Fruit fly (Drosophila melanogaster) whole organism, embryonic: ENCODE measurements around the gene Arp3.

Experiments used
- ATbp ChIP-seq: fragments of 200-800 bp; sonication (Bioruptor generic); optimal IDR thresholded peaks from 2 replicates; lab custom pipeline; 2017; ENCODE audit warnings: missing biosample characterization, mild to moderate bottlenecking, missing genetic modification characterization, missing genetic modification reagents
- Blimp-1 ChIP-seq: fragments of 200-800 bp; sonication (Bioruptor generic); optimal IDR thresholded peaks from 3 replicates; lab custom pipeline; 2018; ENCODE audit warnings: missing biosample characterization, missing genetic modification characterization, mild to moderate bottlenecking, moderate library complexity, missing genetic modification reagents
- C15 ChIP-seq: fragments of 200-800 bp; sonication (Bioruptor generic); IDR thresholded peaks from 3 replicates; pipeline ENCODE4 v1.3.6; 2022; ENCODE audit warnings: missing biosample characterization, missing genetic modification characterization
- CG10565 ChIP-seq: fragments of 200-800 bp; sonication (Bioruptor generic); optimal IDR thresholded peaks from 3 replicates; lab custom pipeline; 2016; ENCODE audit warnings: missing biosample characterization, mild to moderate bottlenecking, missing genetic modification characterization
- CG11085 ChIP-seq: fragments of 200-800 bp; sonication (Bioruptor generic); IDR thresholded peaks from 2 replicates; pipeline ENCODE4 v1.3.6; 2022; ENCODE audit warnings: missing biosample characterization, missing genetic modification characterization
- CG1602 ChIP-seq: fragments of 200-800 bp; sonication (Bioruptor generic); optimal IDR thresholded peaks from 3 replicates; lab custom pipeline; 2016; ENCODE audit warnings: missing biosample characterization, missing genetic modification characterization
- CG17186 ChIP-seq: fragments of 200-800 bp; sonication (Bioruptor generic); optimal IDR thresholded peaks from 3 replicates; lab custom pipeline; 2017; ENCODE audit warnings: missing biosample characterization, missing genetic modification reagents, missing genetic modification characterization
- CG18476 ChIP-seq: fragments of 200-800 bp; sonication (Bioruptor generic); optimal IDR thresholded peaks from 2 replicates; lab custom pipeline; 2016; ENCODE audit warnings: missing biosample characterization, mild to moderate bottlenecking, missing genetic modification characterization
- CG18619 ChIP-seq: fragments of 200-800 bp; sonication (Bioruptor generic); optimal IDR thresholded peaks from 3 replicates; lab custom pipeline; 2017; ENCODE audit warnings: missing biosample characterization, mild to moderate bottlenecking, missing genetic modification characterization
- CG30403 ChIP-seq: fragments of 200-800 bp; sonication (Bioruptor generic); optimal IDR thresholded peaks from 3 replicates; lab custom pipeline; 2016; ENCODE audit warnings: missing biosample characterization, missing genetic modification characterization
- CG30431 ChIP-seq: fragments of 200-800 bp; sonication (Bioruptor generic); optimal IDR thresholded peaks from 2 replicates; lab custom pipeline; 2017; ENCODE audit warnings: missing biosample characterization, missing genetic modification characterization
- CG3281 ChIP-seq: fragments of 200-800 bp; sonication (Bioruptor generic); optimal IDR thresholded peaks from 3 replicates; lab custom pipeline; 2017; ENCODE audit warnings: missing biosample characterization, mild to moderate bottlenecking, missing genetic modification characterization
- CG3847 ChIP-seq: fragments of 200-800 bp; sonication (Bioruptor generic); IDR thresholded peaks from 2 replicates; pipeline ENCODE4 v1.3.6; 2022; ENCODE audit warnings: missing biosample characterization, missing genetic modification characterization
- CG4854 ChIP-seq: fragments of 200-800 bp; sonication (Bioruptor generic); optimal IDR thresholded peaks from 2 replicates; lab custom pipeline; 2016; ENCODE audit warnings: missing biosample characterization, missing genetic modification characterization, inconsistent platforms
- CG8290 ChIP-seq, 3 experiments: fragments of 200-800 bp; sonication (Bioruptor generic); optimal IDR thresholded peaks; 2 replicates each; lab custom pipeline; 2016 to 2019; ENCODE audit warnings: missing biosample characterization in 3 of 3, missing genetic modification characterization in 3 of 3, mild to moderate bottlenecking in 2 of 3, moderate library complexity in 1 of 3
- CG9817 ChIP-seq: fragments of 200-800 bp; sonication (Bioruptor generic); optimal IDR thresholded peaks from 2 replicates; lab custom pipeline; 2018; ENCODE audit warnings: missing biosample characterization, mild to moderate bottlenecking, missing genetic modification characterization, moderate library complexity
- CG9876 ChIP-seq: fragments of 200-800 bp; sonication (Bioruptor generic); optimal IDR thresholded peaks from 2 replicates; lab custom pipeline; 2016; ENCODE audit warnings: missing biosample characterization, missing genetic modification characterization
- CkIIα-i1 ChIP-seq: fragments of 200-800 bp; sonication (Bioruptor generic); IDR thresholded peaks from 2 replicates; pipeline ENCODE4 v1.3.6; 2022; ENCODE audit warnings: missing biosample characterization, missing genetic modification characterization
- CrebB ChIP-seq: fragments of 200-800 bp; sonication (Bioruptor generic); optimal IDR thresholded peaks from 3 replicates; lab custom pipeline; 2018; ENCODE audit warnings: missing biosample characterization, mild to moderate bottlenecking, missing genetic modification characterization
- Elba2 ChIP-seq: fragments of 200-800 bp; sonication (Bioruptor generic); optimal IDR thresholded peaks from 3 replicates; lab custom pipeline; 2016; ENCODE audit warnings: missing biosample characterization, missing genetic modification characterization
- Ets65A ChIP-seq: fragments of 200-800 bp; sonication (Bioruptor generic); peaks from one replicate; lab custom pipeline; 2016; ENCODE audit warnings: missing biosample characterization, missing genetic modification characterization
- Fer2 ChIP-seq: fragments of 200-800 bp; sonication (Bioruptor generic); optimal IDR thresholded peaks from 2 replicates; lab custom pipeline; 2018; ENCODE audit warnings: missing biosample characterization, mild to moderate bottlenecking, missing genetic modification characterization, moderate library complexity
- H15 ChIP-seq: fragments of 200-800 bp; sonication (Bioruptor generic); IDR thresholded peaks from 3 replicates; pipeline ENCODE4 v1.3.6; 2022; ENCODE audit warnings: missing biosample characterization, missing genetic modification characterization
- HHEX ChIP-seq: fragments of 200-800 bp; sonication (Bioruptor generic); optimal IDR thresholded peaks from 3 replicates; lab custom pipeline; 2017; ENCODE audit warnings: missing biosample characterization, mild to moderate bottlenecking, missing genetic modification characterization, missing genetic modification reagents
- HmgD ChIP-seq: fragments of 200-800 bp; sonication (Bioruptor generic); optimal IDR thresholded peaks from 3 replicates; lab custom pipeline; 2016; ENCODE audit warnings: missing biosample characterization, missing genetic modification characterization
- Jarid2 ChIP-seq: fragments of 200-800 bp; sonication (Bioruptor generic); optimal IDR thresholded peaks from 3 replicates; lab custom pipeline; 2017; ENCODE audit warnings: mild to moderate bottlenecking, missing biosample characterization, missing genetic modification reagents, missing genetic modification characterization
- Nf-YC ChIP-seq: fragments of 200-800 bp; optimal IDR thresholded peaks from 3 replicates; lab custom pipeline; 2019; ENCODE audit warnings: missing biosample characterization, mild to moderate bottlenecking, missing genetic modification characterization, moderate library complexity
- Sox102F ChIP-seq: fragments of 200-800 bp; sonication (Bioruptor generic); optimal IDR thresholded peaks from 2 replicates; lab custom pipeline; 2018; ENCODE audit warnings: missing biosample characterization, mild to moderate bottlenecking, missing genetic modification characterization, moderate library complexity
- Spps ChIP-seq: fragments of 200-800 bp; sonication (Bioruptor generic); optimal IDR thresholded peaks from 2 replicates; lab custom pipeline; 2018; ENCODE audit warnings: missing biosample characterization, mild to moderate bottlenecking, missing genetic modification characterization
- YL-1 ChIP-seq: fragments of 200-800 bp; sonication (Bioruptor generic); optimal IDR thresholded peaks from 3 replicates; lab custom pipeline; 2017; ENCODE audit warnings: missing biosample characterization, mild to moderate bottlenecking, missing genetic modification characterization
- ab ChIP-seq: fragments of 200-800 bp; sonication (Bioruptor generic); optimal IDR thresholded peaks from 2 replicates; lab custom pipeline; 2016; ENCODE audit warnings: missing biosample characterization, missing genetic modification characterization
- ara ChIP-seq: fragments of 200-800 bp; sonication (Bioruptor generic); IDR thresholded peaks from 2 replicates; pipeline ENCODE4 v1.3.6; 2022; ENCODE audit warnings: missing biosample characterization, missing genetic modification characterization
- bsh ChIP-seq, 2 experiments: fragments of 200-800 bp; sonication (Bioruptor generic); optimal IDR thresholded peaks; 2 replicates each; lab custom pipeline; 2017 to 2018; ENCODE audit warnings: mild to moderate bottlenecking in 2 of 2, missing biosample characterization in 2 of 2, missing genetic modification characterization in 2 of 2, moderate library complexity in 1 of 2
- chn ChIP-seq: fragments of 200-800 bp; sonication (Bioruptor generic); optimal IDR thresholded peaks from 2 replicates; lab custom pipeline; 2016; ENCODE audit warnings: missing biosample characterization, missing genetic modification characterization
- crc ChIP-seq: fragments of 200-800 bp; sonication (Bioruptor generic); optimal IDR thresholded peaks from 2 replicates; lab custom pipeline; 2016; ENCODE audit warnings: missing biosample characterization, missing genetic modification characterization
- eyg ChIP-seq: fragments of 200-800 bp; sonication (Bioruptor generic); optimal IDR thresholded peaks from 3 replicates; lab custom pipeline; 2016; ENCODE audit warnings: missing biosample characterization, missing genetic modification characterization
- gcm ChIP-seq: fragments of 200-800 bp; sonication (Bioruptor generic); optimal IDR thresholded peaks from 2 replicates; lab custom pipeline; 2019; ENCODE audit warnings: missing biosample characterization, mild to moderate bottlenecking, missing genetic modification characterization, moderate library complexity
- kay ChIP-seq: fragments of 200-800 bp; sonication (Bioruptor generic); optimal IDR thresholded peaks from 2 replicates; lab custom pipeline; 2016; ENCODE audit warnings: missing biosample characterization, missing genetic modification characterization
- peb ChIP-seq: fragments of 200-800 bp; sonication (Bioruptor generic); IDR thresholded peaks from 2 replicates; pipeline ENCODE4 v1.3.6; 2022; ENCODE audit warnings: missing biosample characterization, missing genetic modification characterization
- pros ChIP-seq: fragments of 200-800 bp; sonication (Bioruptor generic); optimal IDR thresholded peaks from 3 replicates; lab custom pipeline; 2019; ENCODE audit warnings: missing biosample characterization, mild to moderate bottlenecking, missing genetic modification characterization, moderate library complexity
- sens ChIP-seq: fragments of 200-800 bp; sonication (Bioruptor generic); peaks from one replicate; lab custom pipeline; 2016; ENCODE audit warnings: missing biosample characterization, missing genetic modification characterization
- ssp ChIP-seq: fragments of 200-800 bp; sonication (Bioruptor generic); IDR thresholded peaks from 2 replicates; pipeline ENCODE4 v1.3.6; 2022; ENCODE audit warnings: missing biosample characterization, missing genetic modification characterization
- tna ChIP-seq: fragments of 200-800 bp; sonication (Bioruptor generic); IDR thresholded peaks from 2 replicates; pipeline ENCODE4 v1.3.6; 2022; ENCODE audit warnings: missing biosample characterization, missing genetic modification characterization; ENCODE audit not compliant: partially characterized antibody
- tup ChIP-seq: fragments of 200-800 bp; sonication (Bioruptor generic); optimal IDR thresholded peaks from 2 replicates; lab custom pipeline; 2016; ENCODE audit warnings: missing biosample characterization, mild to moderate bottlenecking, missing genetic modification characterization, moderate library complexity
- vvl ChIP-seq: fragments of 200-800 bp; sonication (Bioruptor generic); IDR thresholded peaks from 2 replicates; pipeline ENCODE4 v1.3.6; 2022; ENCODE audit warnings: missing biosample characterization, missing genetic modification characterization

The Arp3 gene

dm6 chr3L:8151727-8152199 lies 36.1 kb upstream of the Arp3 start, which contains the start of gene CG13676 (continued):
- TF ChIP-seq CkIIα-i1 (GFP tag; lab: Robert Waterston, UW) = no peak
- no peak for TF ChIP-seq HHEX (GFP tag; lab: Kevin White, UChicago)
- TF ChIP-seq ab (GFP tag; lab: Kevin White, UChicago) = no peak
- TF ChIP-seq CG10565 = no peak
- TF ChIP-seq Elba2 (GFP tag; lab: Kevin White, UChicago) = no peak
- TF ChIP-seq YL-1 (GFP tag; lab: Kevin White, UChicago) = no peak
- TF ChIP-seq bsh (GFP tag; optimal IDR thresholded peaks at IDR 0.05; lab: Kevin White, UChicago) = no peak
- TF ChIP-seq tna (GFP tag; lab: Robert Waterston, UW) = no peak
- TF ChIP-seq CG30431 (GFP tag; lab: Kevin White, UChicago) = no peak
- TF ChIP-seq sens (GFP tag; lab: Kevin White, UChicago) = peak; percentile 24
- TF ChIP-seq vvl (GFP tag; lab: Robert Waterston, UW) = 0 out of 2 replicates have a peak, but pooled peaks have one; percentile 41
- no peak for TF ChIP-seq CG4854 (GFP tag; lab: Kevin White, UChicago)

DNA sequence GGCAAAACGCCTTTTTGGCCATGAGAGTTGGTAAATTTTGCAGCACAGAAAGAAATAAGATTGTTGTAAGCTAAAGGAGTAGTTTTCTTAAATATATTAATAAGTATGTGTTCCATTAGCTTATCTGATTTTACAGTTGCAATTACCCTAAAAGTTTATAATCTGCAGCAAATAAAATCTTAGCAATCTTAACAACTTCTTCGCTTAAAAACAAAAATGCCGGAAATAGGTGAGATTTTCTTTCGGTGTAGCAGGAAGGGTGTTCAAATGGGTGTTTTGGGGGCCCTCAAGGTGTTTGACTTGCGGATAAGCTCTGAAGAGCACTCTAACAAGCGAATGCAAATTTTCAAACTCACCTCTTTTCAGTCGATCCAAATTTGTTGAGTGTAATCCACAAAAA lies 35.1 kb upstream of the Arp3 start:
- no peak for TF ChIP-seq CG1602 (GFP tag; lab: Kevin White, UChicago)
- TF ChIP-seq Ets65A (GFP tag; lab: Kevin White, UChicago) = peak; percentile 26
- TF ChIP-seq Jarid2 (GFP tag; lab: Kevin White, UChicago) = no peak
- TF ChIP-seq tup (GFP tag; lab: Kevin White, UChicago) = no peak
- peak; percentile 3 for TF ChIP-seq Sox102F (GFP tag; lab: Kevin White, UChicago)

- TF ChIP-seq Blimp-1 (GFP tag; lab: Kevin White, UChicago) = peak; percentile 51
- TF ChIP-seq CG30403 (GFP tag; lab: Kevin White, UChicago) = no peak
Observed at dm6 chr3L:8150284-8150683, 34.6 kb upstream of the Arp3 start.

- peak; percentile 65; the same call in 1 of the 3 replicates for TF ChIP-seq H15 (GFP tag; lab: Robert Waterston, UW)
- TF ChIP-seq C15 (GFP tag; lab: Robert Waterston, UW) = 0 out of 3 replicates have a peak, but pooled peaks have one; percentile 28
- no peak for TF ChIP-seq pros (GFP tag; lab: Kevin White, UChicago)
- peak; percentile 83 for TF ChIP-seq CG11085 (GFP tag; lab: Robert Waterston, UW)
- TF ChIP-seq chn (GFP tag; lab: Kevin White, UChicago) = peak; percentile 90
- TF ChIP-seq CrebB (tag; lab: Kevin White, UChicago) = peak; percentile 10
- peak; percentile 83 for TF ChIP-seq CG8290 (GFP tag; optimal IDR thresholded peaks at IDR 0.05; lab: Kevin White, UChicago)
- no peak for TF ChIP-seq CG8290 (tag; optimal IDR thresholded peaks at IDR 0.05; lab: Kevin White, UChicago)
- peak; percentile 70 for TF ChIP-seq tup (GFP tag; lab: Kevin White, UChicago)
- no peak for TF ChIP-seq gcm (GFP tag; lab: Kevin White, UChicago)
- TF ChIP-seq crc (GFP tag; lab: Kevin White, UChicago) = peak; percentile 47
- TF ChIP-seq Fer2 = peak; percentile 52
- peak; percentile 80 for TF ChIP-seq CG3281
- TF ChIP-seq kay (GFP tag; lab: Kevin White, UChicago) = peak; percentile 65
- peak; percentile 93 for TF ChIP-seq CG3847 (GFP tag; lab: Robert Waterston, UW)
- TF ChIP-seq peb (GFP tag; lab: Robert Waterston, UW) = no peak; the same call in 1 of the 2 replicates
- TF ChIP-seq Spps (tag; lab: Kevin White, UChicago) = peak; percentile 40
- peak; percentile 81 for TF ChIP-seq CG9876 (GFP tag; lab: Kevin White, UChicago)
- TF ChIP-seq YL-1 (GFP tag; lab: Kevin White, UChicago) = peak; percentile 86
- peak; percentile 30 for TF ChIP-seq ATbp (GFP tag; lab: Kevin White, UChicago)
- peak; percentile 59; the same call in 1 of the 2 replicates for TF ChIP-seq ara (GFP tag; lab: Robert Waterston, UW)
- peak; percentile 77 for TF ChIP-seq CG17186
- TF ChIP-seq eyg (GFP tag; lab: Kevin White, UChicago) = no peak
- TF ChIP-seq HmgD (GFP tag; lab: Kevin White, UChicago) = peak; percentile 88
- peak; percentile 82 for TF ChIP-seq CG18476
- TF ChIP-seq ssp (GFP tag; lab: Robert Waterston, UW) = peak; percentile 72
- TF ChIP-seq CG18619 (GFP tag; lab: Kevin White, UChicago) = peak; percentile 77
- TF ChIP-seq Nf-YC (tag; lab: Kevin White, UChicago) = no peak
- peak; percentile 86 for TF ChIP-seq CG9817 (tag; lab: Kevin White, UChicago)
Observed at dm6 chr3L:8137448-8137906, 21.8 kb upstream of the Arp3 start, which contains the start of the genes Setx and mus301. Gene Setx, minus strand, starts transcription at chr3L:8137498. Gene mus301, plus strand, starts transcription at chr3L:8137808.
